Fruit fly (Drosophila melanogaster) Kc167 (cell line): Measurements from ENCODE around the gene Uqcc1.

Source experiments
- h ChIP-seq: fragments of >200 bp; optimal IDR thresholded peaks from 3 replicates; lab custom pipeline; 2018; ENCODE audit warnings: missing external identifiers
- insv ChIP-seq: fragments of >200 bp; optimal IDR thresholded peaks from 3 replicates; lab custom pipeline; 2018; ENCODE audit warnings: missing external identifiers

dm6 chr3L:6911219-6911618 lies 46.7 kb downstream of the Uqcc1 start:
- TF ChIP-seq insv (lab: Kevin White, UChicago): no peak
- TF ChIP-seq h (lab: Kevin White, UChicago): no peak
